Worm (Caenorhabditis elegans): ENCODE results near the gene pgph-1.

DNA sequence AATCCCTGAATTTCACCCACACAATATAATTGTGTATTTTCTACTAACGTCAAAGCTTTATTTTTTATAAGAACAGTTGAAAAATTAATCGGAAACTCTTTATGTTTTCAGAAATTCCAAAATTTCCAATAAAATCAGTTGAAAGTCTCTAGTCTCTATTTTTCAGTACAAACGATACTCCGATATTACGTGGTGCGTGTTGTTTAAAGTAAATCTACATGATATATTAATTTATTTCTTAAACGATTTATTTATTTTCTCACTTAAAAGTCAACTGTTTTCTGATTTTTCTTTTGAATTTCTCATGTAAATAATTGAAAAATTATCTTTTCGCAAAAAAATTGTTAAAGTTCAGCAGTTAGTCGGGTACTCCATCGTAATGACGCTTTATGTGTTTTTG lies 41.1 kb downstream of the pgph-1 start:
- TF ChIP-seq pha-4 (tag; optimal IDR thresholded peaks at IDR 0.05), result no peak
- TF ChIP-seq mel-28 (tag; optimal IDR thresholded peaks at IDR 0.05; ENCODE audit: borderline replicate concordance), result no peak
- no peak for TF ChIP-seq snpc-1.1 (tag; optimal IDR thresholded peaks at IDR 0.05; ENCODE audit: insufficient read depth)
- TF ChIP-seq hlh-26 (GFP tag; conservative IDR thresholded peaks at IDR 0.05), result no peak
- no peak for TF ChIP-seq atf-7 (tag; optimal IDR thresholded peaks at IDR 0.05)
- no peak for TF ChIP-seq F55B11.4 (tag; optimal IDR thresholded peaks at IDR 0.05; ENCODE audit: borderline replicate concordance, insufficient read depth)
- no peak for TF ChIP-seq die-1 (tag; optimal IDR thresholded peaks at IDR 0.05)
- TF ChIP-seq bed-1 (GFP tag; IDR thresholded peaks at IDR 0.05), result no peak
- no peak for TF ChIP-seq dox-1 (GFP tag; IDR thresholded peaks at IDR 0.05)
- TF ChIP-seq F37B4.10 (GFP tag; IDR thresholded peaks at IDR 0.05), result no peak
- TF ChIP-seq C06A6.2 (GFP tag; conservative IDR thresholded peaks at IDR 0.05), result no peak
- TF ChIP-seq ama-1 (optimal IDR thresholded peaks at IDR 0.05), result no peak
- no peak for TF ChIP-seq ama-1 (GFP tag; optimal IDR thresholded peaks at IDR 0.05)
- no peak for TF ChIP-seq ztf-18 (tag; optimal IDR thresholded peaks at IDR 0.05)
- no peak for TF ChIP-seq ZK185.1 (tag; optimal IDR thresholded peaks at IDR 0.05; ENCODE audit: poor library complexity, severe bottlenecking)

Measured in whole organism, young adult.